Fruit fly (Drosophila melanogaster): ENCODE results near the gene CG13946.

Gene CG13946

DNA sequence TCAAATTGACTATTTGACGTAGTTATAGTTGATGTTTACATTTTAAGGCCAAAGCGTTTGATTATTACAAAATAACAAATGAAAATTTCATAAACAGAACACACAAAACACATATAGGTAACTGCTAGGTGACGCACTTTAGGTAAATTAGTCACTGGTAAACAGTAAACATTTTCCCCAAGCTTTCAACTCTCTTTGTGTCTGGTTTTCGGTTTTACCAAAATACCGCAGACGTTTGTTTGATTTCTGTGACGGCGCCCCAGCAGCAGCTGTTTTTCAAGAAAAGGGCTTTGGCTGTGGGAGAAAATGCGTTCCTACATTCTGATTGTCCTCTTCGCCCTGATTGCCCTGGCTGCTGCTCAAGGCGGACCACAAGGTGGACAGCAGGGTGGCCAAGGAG lies at the start of gene CG13946:
TSS of gene CG13946 (plus strand) at position 301 of the 400 bp plus-strand sequence.
- TF ChIP-seq CG18262 (tag; optimal IDR thresholded peaks at IDR 0.05) (no peak), CG7786 (GFP tag; optimal IDR thresholded peaks at IDR 0.05) (no peak), esg (GFP tag; conservative IDR thresholded peaks at IDR 0.05) (no peak), CG8765 (GFP tag; IDR thresholded peaks at IDR 0.05) (no peak), HHEX (GFP tag; optimal IDR thresholded peaks at IDR 0.05) (no peak), CG4282 (GFP tag; optimal IDR thresholded peaks at IDR 0.05) (no peak), CG11247 (GFP tag; IDR thresholded peaks at IDR 0.05) (no peak), cato (GFP tag; optimal IDR thresholded peaks at IDR 0.05; ENCODE audit: borderline replicate concordance) (no peak), CG6813 (GFP tag; optimal IDR thresholded peaks at IDR 0.05) (no peak), pita (GFP tag; optimal IDR thresholded peaks at IDR 0.05) (no peak), ken (GFP tag; IDR thresholded peaks at IDR 0.05) (no peak), wdn (GFP tag; IDR thresholded peaks at IDR 0.05) (no peak), CG16815 (GFP tag; optimal IDR thresholded peaks at IDR 0.05) (no peak), CG15696 (tag; optimal IDR thresholded peaks at IDR 0.05) (no peak), fd64A (GFP tag; optimal IDR thresholded peaks at IDR 0.05) (no peak)

DNA sequence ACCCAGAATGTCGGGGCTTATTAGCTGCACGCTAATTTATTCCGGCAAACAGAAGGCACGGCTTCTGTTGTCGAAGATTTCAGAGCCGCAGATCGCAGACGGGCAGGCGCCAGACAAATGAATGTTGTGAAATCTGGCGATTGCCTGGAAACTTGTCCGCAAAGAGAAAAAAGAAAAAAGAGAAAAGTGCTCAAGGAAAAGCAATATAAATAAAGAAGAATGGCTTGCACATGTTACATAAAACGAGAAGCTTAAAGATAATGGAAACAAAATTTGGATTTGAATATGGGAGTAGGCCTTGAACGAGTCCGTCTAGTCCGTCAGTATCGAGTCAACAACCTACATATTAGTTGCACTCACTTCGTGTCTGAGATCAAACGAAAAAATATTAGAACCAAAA lies 48.3 kb upstream of the CG13946 start, which contains the start of gene Hsp60B:
TSS of gene Hsp60B (plus strand) at position 301 of the 400 bp plus-strand sequence.
- TF ChIP-seq ttk (GFP tag; IDR thresholded peaks at IDR 0.05) = no peak
- no peak for TF ChIP-seq CG11723 (GFP tag; optimal IDR thresholded peaks at IDR 0.05)
- no peak for TF ChIP-seq fd64A (GFP tag; optimal IDR thresholded peaks at IDR 0.05)
- no peak for TF ChIP-seq CG2116 (GFP tag; optimal IDR thresholded peaks at IDR 0.05)

DNA sequence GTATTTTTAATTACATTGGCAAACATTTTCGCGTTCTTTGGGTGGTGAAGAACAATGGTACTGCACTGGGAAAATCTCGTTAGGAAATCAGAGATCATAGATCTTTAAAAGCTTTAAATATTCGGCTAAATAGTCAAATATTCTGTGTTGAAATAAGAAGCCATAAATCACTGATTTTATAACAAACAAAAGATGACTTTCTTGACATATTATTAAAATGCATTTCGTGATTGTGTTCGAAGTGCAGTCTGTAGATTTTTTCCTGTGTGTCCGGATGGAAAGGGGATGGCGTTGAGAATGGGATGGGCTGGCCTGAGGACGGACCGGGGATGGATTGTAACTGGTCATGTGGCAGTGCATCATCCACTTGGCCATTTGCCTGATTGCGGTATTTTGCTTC lies 44.2 kb upstream of the CG13946 start:
- no peak for TF ChIP-seq lov (optimal IDR thresholded peaks at IDR 0.05)
- no peak for TF ChIP-seq lov (GFP tag; IDR thresholded peaks at IDR 0.05)
- TF ChIP-seq nerfin-2 (GFP tag; IDR thresholded peaks at IDR 0.05; ENCODE audit: partially characterized antibody) = no peak
- no peak for TF ChIP-seq CG13775 (GFP tag; optimal IDR thresholded peaks at IDR 0.05)
- TF ChIP-seq CG31388 (GFP tag; optimal IDR thresholded peaks at IDR 0.05) = no peak
- no peak for TF ChIP-seq CG4820 (GFP tag; optimal IDR thresholded peaks at IDR 0.05)
- TF ChIP-seq Ssrp (tag; optimal IDR thresholded peaks at IDR 0.05) = no peak
- TF ChIP-seq run (tag; optimal IDR thresholded peaks at IDR 0.05) = no peak
- TF ChIP-seq CG6272 (GFP tag; IDR thresholded peaks at IDR 0.05) = no peak
- no peak for TF ChIP-seq CG17359 (tag; optimal IDR thresholded peaks at IDR 0.05)

DNA sequence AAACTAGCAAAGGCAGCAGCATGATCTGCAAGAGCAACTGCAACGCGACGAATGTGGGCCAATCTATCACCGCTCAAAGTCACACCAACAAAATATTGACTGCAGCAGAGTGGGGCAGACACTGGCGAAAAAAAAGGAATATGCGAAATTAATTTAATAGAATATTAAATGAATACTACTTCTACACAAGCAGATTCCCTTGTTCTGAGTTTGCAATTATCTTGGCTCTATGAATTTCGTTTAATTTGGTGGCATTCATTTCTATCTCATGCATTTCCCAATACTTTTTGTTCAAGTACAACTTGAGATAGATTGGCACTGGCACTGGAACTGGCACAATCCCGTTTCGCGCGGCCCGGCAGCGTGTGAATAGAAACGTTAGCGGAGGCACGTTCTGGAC lies 42.2 kb upstream of the CG13946 start:
- TF ChIP-seq Drgx (GFP tag; IDR thresholded peaks at IDR 0.05) = peak; percentile 66
- no peak for TF ChIP-seq ci (GFP tag; IDR thresholded peaks at IDR 0.05)

DNA sequence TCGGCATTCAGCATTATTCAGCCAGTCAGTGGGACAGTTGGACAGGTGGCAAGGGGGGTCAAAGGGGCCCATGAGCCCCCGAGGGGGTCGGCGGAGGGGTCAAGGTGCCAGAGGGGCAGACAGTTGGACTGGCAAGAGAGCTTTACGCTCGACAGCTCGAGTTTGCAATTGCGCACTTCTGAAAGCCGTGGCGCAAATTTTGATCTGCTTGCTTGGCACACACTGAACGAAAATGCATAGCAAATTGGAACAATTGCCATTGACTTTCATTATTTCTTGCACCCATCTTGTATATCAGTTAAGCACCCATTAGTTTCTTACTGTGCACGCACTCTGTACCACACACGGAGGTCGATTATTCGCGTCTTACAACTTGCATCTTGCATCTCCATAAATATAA lies 40.6 kb upstream of the CG13946 start:
- no peak for TF ChIP-seq CG6813 (GFP tag; optimal IDR thresholded peaks at IDR 0.05)
- no peak for TF ChIP-seq CG4707 (GFP tag; optimal IDR thresholded peaks at IDR 0.05)
- no peak for TF ChIP-seq dan (GFP tag; IDR thresholded peaks at IDR 0.05)
- no peak for TF ChIP-seq CG15479 (GFP tag; optimal IDR thresholded peaks at IDR 0.05)
- no peak for TF ChIP-seq D (optimal IDR thresholded peaks at IDR 0.05)
- TF ChIP-seq D (GFP tag; optimal IDR thresholded peaks at IDR 0.05) = no peak
- no peak for TF ChIP-seq CG13894 (tag; optimal IDR thresholded peaks at IDR 0.05)
- TF ChIP-seq bab2 (GFP tag; optimal IDR thresholded peaks at IDR 0.05) = no peak
- no peak for TF ChIP-seq cg (GFP tag; optimal IDR thresholded peaks at IDR 0.05)
- TF ChIP-seq CG4328 (GFP tag; optimal IDR thresholded peaks at IDR 0.05) = no peak
- no peak for TF ChIP-seq CG11695 (GFP tag; IDR thresholded peaks at IDR 0.05)
- TF ChIP-seq H2.0 (GFP tag; IDR thresholded peaks at IDR 0.05) = no peak
- TF ChIP-seq chif (GFP tag; optimal IDR thresholded peaks at IDR 0.05) = no peak
- no peak for TF ChIP-seq B-H1 (GFP tag; IDR thresholded peaks at IDR 0.05)
- TF ChIP-seq fd3F (GFP tag; optimal IDR thresholded peaks at IDR 0.05) = no peak
- no peak for TF ChIP-seq tio (GFP tag; optimal IDR thresholded peaks at IDR 0.05)
- 0 out of 3 replicates have a peak, but pooled peaks have one; percentile 25 for TF ChIP-seq H15 (GFP tag; IDR thresholded peaks at IDR 0.05)
- no peak for TF ChIP-seq CG15269 (tag; optimal IDR thresholded peaks at IDR 0.05)
- TF ChIP-seq Hr39 (optimal IDR thresholded peaks at IDR 0.05) = peak; percentile 57

Measured in whole organism, embryonic.